Fruit fly (Drosophila melanogaster): ENCODE data around the gene RpS10b.

RpS10b gene

dm6 chrX:19597684-19598363, at the start of gene RpS10b (continued):
- peak; percentile 80 for TF ChIP-seq HmgD (GFP tag; optimal IDR thresholded peaks at IDR 0.05)
- TF ChIP-seq CG8924 (tag; optimal IDR thresholded peaks at IDR 0.05): peak; percentile 72
- no peak for TF ChIP-seq usp (GFP tag; optimal IDR thresholded peaks at IDR 0.05)
- peak; percentile 91 for TF ChIP-seq Bgb (GFP tag; IDR thresholded peaks at IDR 0.05; ENCODE audit: partially characterized antibody)
- TF ChIP-seq CG7963 (GFP tag; IDR thresholded peaks at IDR 0.05; ENCODE audit: partially characterized antibody): peak; percentile 78
- TF ChIP-seq Drgx (GFP tag; IDR thresholded peaks at IDR 0.05): peak; percentile 34; the same call in 1 of the 2 replicates
- peak; percentile 78 for TF ChIP-seq CG43689 (GFP tag; IDR thresholded peaks at IDR 0.05)
- TF ChIP-seq Hmr (GFP tag; optimal IDR thresholded peaks at IDR 0.05): peak; percentile 97
- peak; percentile 31 to 38 for TF ChIP-seq tll (GFP tag; optimal IDR thresholded peaks at IDR 0.05)
- TF ChIP-seq CG12744 (GFP tag; optimal IDR thresholded peaks at IDR 0.05): peak; percentile 67
- peak; percentile 48; the same call in 1 of the 2 replicates for TF ChIP-seq crol (GFP tag; IDR thresholded peaks at IDR 0.05)
- TF ChIP-seq Oli (tag; optimal IDR thresholded peaks at IDR 0.05): peak; percentile 80
- TF ChIP-seq crc (GFP tag; optimal IDR thresholded peaks at IDR 0.05): peak; percentile 46
- peak; percentile 84 for TF ChIP-seq CG2202 (tag; optimal IDR thresholded peaks at IDR 0.05)
- peak; percentile 92; the same call in 3 of the 4 replicates for TF ChIP-seq chinmo (GFP tag; IDR thresholded peaks at IDR 0.05; ENCODE audit: partially characterized antibody)
- peak; percentile 57 for TF ChIP-seq Blimp-1 (GFP tag; optimal IDR thresholded peaks at IDR 0.05)
- peak; percentile 71 for TF ChIP-seq lbe (GFP tag; optimal IDR thresholded peaks at IDR 0.05)
- TF ChIP-seq CG18599 (GFP tag; optimal IDR thresholded peaks at IDR 0.05): peak; percentile 92
- TF ChIP-seq Fer3 (tag; optimal IDR thresholded peaks at IDR 0.05): peak; percentile 86
- peak; percentile 92 for TF ChIP-seq repo (GFP tag; optimal IDR thresholded peaks at IDR 0.05)
- peak; percentile 97 for TF ChIP-seq CG7987 (GFP tag; optimal IDR thresholded peaks at IDR 0.05)
- TF ChIP-seq esg (GFP tag; conservative IDR thresholded peaks at IDR 0.05): 0 out of 2 replicates have a peak, but pooled peaks have one; percentile 19
- TF ChIP-seq Xbp1 (GFP tag; optimal IDR thresholded peaks at IDR 0.05): peak; percentile 68
- peak; percentile 70 for TF ChIP-seq E2f1 (GFP tag; IDR thresholded peaks at IDR 0.05)
- TF ChIP-seq org-1 (GFP tag; optimal IDR thresholded peaks at IDR 0.05): peak; percentile 91
- peak; percentile 74 for TF ChIP-seq CG5953 (GFP tag; IDR thresholded peaks at IDR 0.05)
- TF ChIP-seq NC2α (GFP tag; optimal IDR thresholded peaks at IDR 0.05): peak; percentile 94
- no peak for TF ChIP-seq cad (GFP tag; optimal IDR thresholded peaks at IDR 0.05)
- peak; percentile 80 for TF ChIP-seq Bdp1 (GFP tag; optimal IDR thresholded peaks at IDR 0.05)
- no peak for TF ChIP-seq lov (optimal IDR thresholded peaks at IDR 0.05)
- TF ChIP-seq lov (GFP tag; IDR thresholded peaks at IDR 0.05): peak; percentile 89
- TF ChIP-seq Atf-2 (GFP tag; optimal IDR thresholded peaks at IDR 0.05): peak; percentile 84
- TF ChIP-seq h (optimal IDR thresholded peaks at IDR 0.05): no peak
- peak; percentile 95 for TF ChIP-seq CG15011 (GFP tag; optimal IDR thresholded peaks at IDR 0.05)
- peak; percentile 72 for TF ChIP-seq ind (GFP tag; optimal IDR thresholded peaks at IDR 0.05)
- TF ChIP-seq tx (GFP tag; optimal IDR thresholded peaks at IDR 0.05): peak; percentile 76
- TF ChIP-seq pzg (GFP tag; optimal IDR thresholded peaks at IDR 0.05): peak; percentile 82
- TF ChIP-seq Ptx1 (GFP tag; IDR thresholded peaks at IDR 0.05): peak; percentile 61
- TF ChIP-seq seq (GFP tag; IDR thresholded peaks at IDR 0.05): peak; percentile 83
- peak; percentile 49; the same call in 2 of the 4 replicates for TF ChIP-seq Gug (GFP tag; IDR thresholded peaks at IDR 0.05)
- peak; percentile 84 for TF ChIP-seq emc (GFP tag; optimal IDR thresholded peaks at IDR 0.05)
- TF ChIP-seq PHDP (tag; optimal IDR thresholded peaks at IDR 0.05): peak; percentile 86
- peak; percentile 75 for TF ChIP-seq CG8290 (GFP tag; optimal IDR thresholded peaks at IDR 0.05)
- peak; percentile 86 to 95 for TF ChIP-seq CG8290 (tag; optimal IDR thresholded peaks at IDR 0.05)
- peak; percentile 71 for TF ChIP-seq ap (GFP tag; IDR thresholded peaks at IDR 0.05)
- peak; percentile 56; the same call in 1 of the 2 replicates for TF ChIP-seq gsb (GFP tag; IDR thresholded peaks at IDR 0.05)
- TF ChIP-seq yki (optimal IDR thresholded peaks at IDR 0.05): no peak
- peak; percentile 81 for TF ChIP-seq Rx (GFP tag; IDR thresholded peaks at IDR 0.05)
- TF ChIP-seq tup (GFP tag; optimal IDR thresholded peaks at IDR 0.05): no peak
- TF ChIP-seq CG34376 (GFP tag; optimal IDR thresholded peaks at IDR 0.05): peak; percentile 99
- peak; percentile 90 for TF ChIP-seq CG6254 (GFP tag; optimal IDR thresholded peaks at IDR 0.05)

Measured in whole organism, embryonic.